Fruit fly (Drosophila melanogaster) whole organism, pupa: ENCODE measurements around the gene rno.
A peak's percentile ranks its signal among the peaks of the same experiment; 100 is the strongest.

Source experiments
- CG13204 ChIP-seq: fragments of 200-800 bp; sonication (Bioruptor generic); optimal IDR thresholded peaks from 2 replicates; lab custom pipeline; 2018; ENCODE audit warnings: missing biosample characterization, mild to moderate bottlenecking, missing genetic modification characterization, moderate library complexity
- CG15710 ChIP-seq: fragments of 200-800 bp; sonication (Bioruptor generic); optimal IDR thresholded peaks from 2 replicates; lab custom pipeline; 2018; ENCODE audit warnings: missing biosample characterization, mild to moderate bottlenecking, missing genetic modification characterization, moderate library complexity
- EcR ChIP-seq: fragments of 200-800 bp; sonication (Bioruptor generic); optimal IDR thresholded peaks from 3 replicates; lab custom pipeline; 2019; ENCODE audit warnings: missing biosample characterization, missing genetic modification characterization, mild to moderate bottlenecking, moderate library complexity, missing genetic modification reagents
- Pif1B ChIP-seq: fragments of 200-800 bp; sonication (Bioruptor generic); optimal IDR thresholded peaks from 3 replicates; lab custom pipeline; 2016; ENCODE audit warnings: missing biosample characterization, missing genetic modification characterization

DNA sequence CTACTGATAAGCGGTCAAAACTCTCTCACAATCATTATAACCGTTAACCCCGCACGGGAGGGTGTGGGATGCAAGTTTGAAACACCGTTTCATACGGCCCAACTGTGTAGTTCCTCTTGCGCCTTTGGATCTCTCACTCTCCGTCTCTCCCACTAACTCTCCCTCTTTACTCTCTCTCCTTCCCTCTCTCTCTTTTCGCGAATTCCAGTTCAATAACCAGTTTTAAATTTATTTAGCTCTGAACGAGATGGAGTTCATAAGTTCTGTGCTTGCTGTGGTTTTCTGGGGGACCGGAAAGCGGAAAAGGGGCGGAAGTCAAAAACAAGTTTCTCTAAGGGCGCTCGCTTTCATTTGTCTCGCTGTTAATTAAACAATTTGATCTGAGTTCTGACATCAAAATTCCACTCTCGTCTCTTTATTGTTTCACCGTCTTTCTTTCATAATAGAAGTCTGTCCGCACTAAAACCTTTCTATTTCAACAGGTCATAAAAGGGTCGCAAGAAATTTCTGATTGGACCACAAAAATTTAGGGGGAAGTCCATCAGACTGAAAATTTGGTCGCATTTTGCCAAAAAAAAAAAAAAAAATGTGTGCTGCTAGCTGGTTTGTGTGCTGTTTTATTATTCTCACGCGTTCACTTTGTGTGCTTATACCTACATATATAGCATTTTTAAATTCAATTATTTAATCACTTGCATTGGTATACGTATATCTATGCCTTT, 58.6 kb downstream of the rno start:
- peak; percentile 95 for TF ChIP-seq EcR (GFP tag; lab: Kevin White, UChicago)
- no peak for TF ChIP-seq CG15710 (tag; lab: Kevin White, UChicago)
- TF ChIP-seq CG13204 (GFP tag; lab: Kevin White, UChicago), result no peak
- TF ChIP-seq Pif1B (GFP tag; lab: Kevin White, UChicago), result peak; percentile 8
